Fruit fly (Drosophila melanogaster): ENCODE data around the gene eIF5B.

The eIF5B gene

dm6 chr3L:3472786-3473185, 12.0 kb upstream of the eIF5B start (continued):
- peak; percentile 29 for TF ChIP-seq Camta (GFP tag; optimal IDR thresholded peaks at IDR 0.05)
- TF ChIP-seq fru (optimal IDR thresholded peaks at IDR 0.05) = no peak
- TF ChIP-seq gt (GFP tag; IDR thresholded peaks at IDR 0.05) = no peak
- 0 out of 2 replicates have a peak, but pooled peaks have one; percentile 41 for TF ChIP-seq CG11085 (GFP tag; IDR thresholded peaks at IDR 0.05)
- no peak for TF ChIP-seq lbe (GFP tag; optimal IDR thresholded peaks at IDR 0.05)
- peak; percentile 81 for TF ChIP-seq CG15514 (GFP tag; optimal IDR thresholded peaks at IDR 0.05)
- TF ChIP-seq peb (GFP tag; IDR thresholded peaks at IDR 0.05) = 0 out of 2 replicates have a peak, but pooled peaks have one; percentile 25
- peak; percentile 73 for TF ChIP-seq CG12219 (GFP tag; optimal IDR thresholded peaks at IDR 0.05)
- peak; percentile 73 for TF ChIP-seq CG10147 (GFP tag; optimal IDR thresholded peaks at IDR 0.05)
- TF ChIP-seq Bteb2 (GFP tag; optimal IDR thresholded peaks at IDR 0.05) = peak; percentile 56
- TF ChIP-seq Bgb (GFP tag; IDR thresholded peaks at IDR 0.05; ENCODE audit: partially characterized antibody) = no peak
- TF ChIP-seq NFAT (GFP tag; IDR thresholded peaks at IDR 0.05) = peak; percentile 62
- TF ChIP-seq crc (GFP tag; optimal IDR thresholded peaks at IDR 0.05) = peak; percentile 26
- peak; percentile 24 for TF ChIP-seq CG15696 (tag; optimal IDR thresholded peaks at IDR 0.05)
- no peak for TF ChIP-seq CG13287 (GFP tag; IDR thresholded peaks at IDR 0.05; ENCODE audit: partially characterized antibody)
- peak; percentile 45 for TF ChIP-seq CG7786 (GFP tag; optimal IDR thresholded peaks at IDR 0.05)
- TF ChIP-seq CG10366 (GFP tag; IDR thresholded peaks at IDR 0.05) = peak; percentile 63
- TF ChIP-seq fd102C (GFP tag; optimal IDR thresholded peaks at IDR 0.05) = no peak
- peak; percentile 1 for TF ChIP-seq jumu (GFP tag; optimal IDR thresholded peaks at IDR 0.05)
- TF ChIP-seq row (GFP tag; IDR thresholded peaks at IDR 0.05) = peak; percentile 81
- TF ChIP-seq CG14860 (GFP tag; IDR thresholded peaks at IDR 0.05; ENCODE audit: partially characterized antibody) = no peak
- TF ChIP-seq CG7987 (GFP tag; optimal IDR thresholded peaks at IDR 0.05) = no peak
- TF ChIP-seq Six4 (GFP tag; optimal IDR thresholded peaks at IDR 0.05) = no peak
- TF ChIP-seq abd-A (tag; optimal IDR thresholded peaks at IDR 0.05) = peak; percentile 35
- TF ChIP-seq cad (GFP tag; optimal IDR thresholded peaks at IDR 0.05) = no peak
- peak; percentile 62; the same call in 2 of the 3 replicates for TF ChIP-seq ken (GFP tag; IDR thresholded peaks at IDR 0.05)
- no peak for TF ChIP-seq CG7745 (tag; optimal IDR thresholded peaks at IDR 0.05)
- peak; percentile 27 for TF ChIP-seq dm (GFP tag; optimal IDR thresholded peaks at IDR 0.05)
- peak; percentile 79 for TF ChIP-seq Ada2b (GFP tag; IDR thresholded peaks at IDR 0.05)
- peak; percentile 89 for TF ChIP-seq ci (GFP tag; IDR thresholded peaks at IDR 0.05)
- TF ChIP-seq ewg (GFP tag; optimal IDR thresholded peaks at IDR 0.05) = peak; percentile 5
- peak; percentile 80 for TF ChIP-seq so (GFP tag; IDR thresholded peaks at IDR 0.05)
- TF ChIP-seq onecut (GFP tag; IDR thresholded peaks at IDR 0.05) = peak; percentile 59
- TF ChIP-seq Sin3A (optimal IDR thresholded peaks at IDR 0.05) = no peak
- TF ChIP-seq CG32532 (GFP tag; IDR thresholded peaks at IDR 0.05) = peak; percentile 85
- peak; percentile 52 for TF ChIP-seq exex (tag; optimal IDR thresholded peaks at IDR 0.05)
- peak; percentile 28 for TF ChIP-seq Deaf1 (tag; optimal IDR thresholded peaks at IDR 0.05)
- no peak for TF ChIP-seq HmgD (GFP tag; optimal IDR thresholded peaks at IDR 0.05)
- peak; percentile 91 for TF ChIP-seq CG17568 (GFP tag; optimal IDR thresholded peaks at IDR 0.05)
- peak; percentile 41; the same call in 1 of the 2 replicates for TF ChIP-seq Adf1 (GFP tag; IDR thresholded peaks at IDR 0.05)
- TF ChIP-seq CG12155 (GFP tag; optimal IDR thresholded peaks at IDR 0.05) = peak; percentile 43
- TF ChIP-seq pfk (GFP tag; optimal IDR thresholded peaks at IDR 0.05) = no peak
- TF ChIP-seq CG4730 (GFP tag; IDR thresholded peaks at IDR 0.05) = peak; percentile 34; the same call in 1 of the 2 replicates
- TF ChIP-seq eve (GFP tag; optimal IDR thresholded peaks at IDR 0.05) = no peak
- TF ChIP-seq MTF-1 (GFP tag; optimal IDR thresholded peaks at IDR 0.05; ENCODE audit: borderline replicate concordance) = peak; percentile 56
- TF ChIP-seq CG16813 (GFP tag; IDR thresholded peaks at IDR 0.05; ENCODE audit: partially characterized antibody) = no peak
- TF ChIP-seq Atf6 (GFP tag; IDR thresholded peaks at IDR 0.05) = peak; percentile 71
- no peak for TF ChIP-seq CG11398 (GFP tag; optimal IDR thresholded peaks at IDR 0.05)
- TF ChIP-seq CG10959 (GFP tag; IDR thresholded peaks at IDR 0.05) = no peak
- no peak for TF ChIP-seq toy (GFP tag; IDR thresholded peaks at IDR 0.05)
- TF ChIP-seq CG10543 (GFP tag; optimal IDR thresholded peaks at IDR 0.05) = peak; percentile 67
